Fruit fly (Drosophila melanogaster) whole organism, embryonic: ENCODE results near the gene msn.

Source experiments
- Atf-2 ChIP-seq: fragments of 200-800 bp; sonication (Bioruptor generic); optimal IDR thresholded peaks from 2 replicates; lab custom pipeline; 2016; ENCODE audit warnings: missing biosample characterization, missing genetic modification characterization
- CG10274 ChIP-seq: fragments of 200-800 bp; sonication (Bioruptor generic); optimal IDR thresholded peaks from 3 replicates; lab custom pipeline; 2017; ENCODE audit warnings: missing biosample characterization, mild to moderate bottlenecking, missing genetic modification characterization
- CG10979 ChIP-seq: fragments of 200-800 bp; sonication (Bioruptor generic); optimal IDR thresholded peaks from 2 replicates; lab custom pipeline; 2018; ENCODE audit warnings: missing biosample characterization, mild to moderate bottlenecking, missing genetic modification characterization, moderate library complexity
- CG13287 ChIP-seq: fragments of 200-800 bp; sonication (Bioruptor generic); IDR thresholded peaks from 2 replicates; pipeline ENCODE4 v1.3.6; 2022; ENCODE audit warnings: missing biosample characterization, missing genetic modification characterization; ENCODE audit not compliant: partially characterized antibody
- CG1529 ChIP-seq: fragments of 200-800 bp; sonication (Bioruptor generic); optimal IDR thresholded peaks from 3 replicates; lab custom pipeline; 2018; ENCODE audit warnings: missing biosample characterization, missing genetic modification characterization
- CG16813 ChIP-seq: fragments of 200-800 bp; sonication (Bioruptor generic); IDR thresholded peaks from 3 replicates; pipeline ENCODE4 v1.3.6; 2022; ENCODE audit warnings: missing biosample characterization, missing genetic modification characterization; ENCODE audit not compliant: partially characterized antibody
- CG1792 ChIP-seq: fragments of 200-800 bp; sonication (Bioruptor generic); optimal IDR thresholded peaks from 2 replicates; lab custom pipeline; 2016; ENCODE audit warnings: missing biosample characterization, missing genetic modification characterization
- CG2120 ChIP-seq: fragments of 200-800 bp; sonication (Bioruptor generic); optimal IDR thresholded peaks from 3 replicates; lab custom pipeline; 2016; ENCODE audit warnings: missing biosample characterization, missing genetic modification characterization
- CG2678 ChIP-seq: fragments of 200-800 bp; sonication (Bioruptor generic); optimal IDR thresholded peaks from 3 replicates; lab custom pipeline; 2019; ENCODE audit warnings: missing biosample characterization, mild to moderate bottlenecking, missing genetic modification characterization, moderate library complexity
- CG34376 ChIP-seq: fragments of 200-800 bp; sonication (Bioruptor generic); optimal IDR thresholded peaks from 2 replicates; lab custom pipeline; 2018; ENCODE audit warnings: missing biosample characterization, mild to moderate bottlenecking, missing genetic modification characterization
- CG3726 ChIP-seq: fragments of 200-800 bp; sonication (Bioruptor generic); IDR thresholded peaks from 3 replicates; pipeline ENCODE4, ENCODE4 v1.3.6; 2022; ENCODE audit warnings: missing biosample characterization, missing genetic modification characterization
- CG7786 ChIP-seq: fragments of 200-800 bp; sonication (Bioruptor generic); optimal IDR thresholded peaks from 2 replicates; lab custom pipeline; 2016; ENCODE audit warnings: missing biosample characterization, missing genetic modification characterization
- CrebB ChIP-seq: fragments of 200-800 bp; sonication (Bioruptor generic); optimal IDR thresholded peaks from 3 replicates; lab custom pipeline; 2018; ENCODE audit warnings: missing biosample characterization, mild to moderate bottlenecking, missing genetic modification characterization
- D ChIP-seq, 2 experiments: fragments of 200-800 bp in 1 of 2; fragments of >200 bp in 1 of 2; sonication (Bioruptor generic) in 1 of 2; optimal IDR thresholded peaks; 2 replicates in 1 of 2; 3 replicates in 1 of 2; lab custom pipeline; 2017; ENCODE audit warnings: mild to moderate bottlenecking in 1 of 2, missing biosample characterization in 1 of 2, missing genetic modification characterization in 1 of 2, missing genetic modification reagents in 1 of 2
- D19B ChIP-seq: fragments of 200-800 bp; sonication (Bioruptor generic); optimal IDR thresholded peaks from 2 replicates; lab custom pipeline; 2017; ENCODE audit warnings: missing biosample characterization, mild to moderate bottlenecking, missing genetic modification characterization
- Dip2 ChIP-seq: fragments of 200-800 bp; sonication (Bioruptor generic); IDR thresholded peaks from 2 replicates; pipeline ENCODE4 v1.3.6; 2022; ENCODE audit warnings: missing biosample characterization, missing genetic modification characterization
- Hey ChIP-seq: fragments of 200-800 bp; sonication (Bioruptor generic); optimal IDR thresholded peaks from 3 replicates; lab custom pipeline; 2018; ENCODE audit warnings: missing biosample characterization, mild to moderate bottlenecking, missing genetic modification characterization
- Hr51 ChIP-seq, 2 experiments: fragments of 200-800 bp; sonication (Bioruptor generic); optimal IDR thresholded peaks; 2 replicates in 1 of 2; 3 replicates in 1 of 2; lab custom pipeline; 2016 to 2018; ENCODE audit warnings: missing biosample characterization in 2 of 2, missing genetic modification characterization in 2 of 2, mild to moderate bottlenecking in 1 of 2, moderate library complexity in 1 of 2
- MBD-R2 ChIP-seq: fragments of 200-800 bp; sonication (Bioruptor generic); IDR thresholded peaks from 2 replicates; pipeline ENCODE4 v1.3.6; 2022; ENCODE audit warnings: missing biosample characterization, missing genetic modification characterization
- Meics ChIP-seq: fragments of 200-800 bp; sonication (Bioruptor generic); optimal IDR thresholded peaks from 2 replicates; lab custom pipeline; 2017; ENCODE audit warnings: missing biosample characterization, mild to moderate bottlenecking, missing genetic modification characterization
- NK7.1 ChIP-seq: fragments of 200-800 bp; sonication (Bioruptor generic); optimal IDR thresholded peaks from 3 replicates; lab custom pipeline; 2016; ENCODE audit warnings: missing biosample characterization, missing genetic modification characterization
- Oaz ChIP-seq: fragments of 200-800 bp; sonication (Bioruptor generic); IDR thresholded peaks from 2 replicates; pipeline ENCODE4 v1.3.6; 2022; ENCODE audit warnings: missing biosample characterization, missing genetic modification characterization
- Oli ChIP-seq: fragments of 200-800 bp; sonication (Bioruptor generic); optimal IDR thresholded peaks from 2 replicates; lab custom pipeline; 2018; ENCODE audit warnings: missing biosample characterization, mild to moderate bottlenecking, missing genetic modification characterization, moderate library complexity
- Opbp ChIP-seq: fragments of 200-800 bp; sonication (Bioruptor generic); IDR thresholded peaks from 3 replicates; pipeline ENCODE4 v1.3.6; 2022; ENCODE audit warnings: missing biosample characterization, missing genetic modification characterization; ENCODE audit not compliant: partially characterized antibody
- Six4 ChIP-seq: fragments of 200-800 bp; sonication (Bioruptor generic); optimal IDR thresholded peaks from 2 replicates; lab custom pipeline; 2016; ENCODE audit warnings: missing biosample characterization, missing genetic modification characterization
- Sry-β ChIP-seq: fragments of 200-800 bp; sonication (Bioruptor generic); optimal IDR thresholded peaks from 2 replicates; lab custom pipeline; 2018; ENCODE audit warnings: missing biosample characterization, mild to moderate bottlenecking, missing genetic modification characterization, moderate library complexity
- Ssrp ChIP-seq: fragments of 200-800 bp; sonication (Bioruptor generic); optimal IDR thresholded peaks from 2 replicates; lab custom pipeline; 2018; ENCODE audit warnings: missing biosample characterization, mild to moderate bottlenecking, missing genetic modification characterization, moderate library complexity
- al ChIP-seq: fragments of 200-800 bp; sonication (Bioruptor generic); IDR thresholded peaks from 2 replicates; pipeline ENCODE4 v1.3.6; 2022; ENCODE audit warnings: missing biosample characterization, missing genetic modification characterization
- ash1 ChIP-seq: fragments of 200-800 bp; sonication (Bioruptor generic); optimal IDR thresholded peaks from 2 replicates; lab custom pipeline; 2018; ENCODE audit warnings: missing biosample characterization, mild to moderate bottlenecking, missing genetic modification characterization
- chm ChIP-seq: fragments of 200-800 bp; sonication (Bioruptor generic); IDR thresholded peaks from 2 replicates; pipeline ENCODE4 v1.3.6; 2022; ENCODE audit warnings: missing biosample characterization, missing genetic modification characterization
- dm ChIP-seq: fragments of 200-800 bp; sonication (Bioruptor generic); optimal IDR thresholded peaks from 3 replicates; lab custom pipeline; 2016; ENCODE audit warnings: missing biosample characterization, missing genetic modification characterization
- insv ChIP-seq, 2 experiments: fragments of 200-800 bp; sonication (Bioruptor generic); optimal IDR thresholded peaks; 3 replicates each; lab custom pipeline; 2016 to 2018; ENCODE audit warnings: missing biosample characterization in 2 of 2, missing genetic modification characterization in 2 of 2
- inv ChIP-seq: fragments of 200-800 bp; sonication (Bioruptor generic); IDR thresholded peaks from 2 replicates; pipeline ENCODE4 v1.3.6; 2022; ENCODE audit warnings: missing biosample characterization, missing genetic modification characterization; ENCODE audit not compliant: partially characterized antibody
- jigr1 ChIP-seq: fragments of 200-800 bp; sonication (Bioruptor generic); IDR thresholded peaks from 3 replicates; pipeline ENCODE4 v1.3.6; 2022; ENCODE audit warnings: missing biosample characterization, missing genetic modification characterization
- pan ChIP-seq, 4 experiments: fragments of >200 bp in 3 of 4; fragments of 200-800 bp in 1 of 4; sonication (Bioruptor generic) in 1 of 4; optimal IDR thresholded peaks in 3 of 4; IDR thresholded peaks in 1 of 4; 2 replicates each; pipeline versions ENCODE4 v1.3.6 to Lab custom; 2017 to 2022; ENCODE audit warnings: missing biosample characterization in 2 of 4, missing genetic modification characterization in 2 of 4, mixed read lengths in 1 of 4
- pnt ChIP-seq: fragments of 200-800 bp; sonication (Bioruptor generic); optimal IDR thresholded peaks from 3 replicates; lab custom pipeline; 2016; ENCODE audit warnings: missing biosample characterization, missing genetic modification characterization
- rib ChIP-seq: fragments of 200-800 bp; sonication (Bioruptor generic); IDR thresholded peaks from 2 replicates; pipeline ENCODE4 v1.3.6; 2022; ENCODE audit warnings: missing biosample characterization, missing genetic modification characterization
- run ChIP-seq: fragments of 200-800 bp; sonication (Bioruptor generic); optimal IDR thresholded peaks from 3 replicates; lab custom pipeline; 2018; ENCODE audit warnings: missing biosample characterization, mild to moderate bottlenecking, missing genetic modification characterization
- schlank ChIP-seq: fragments of 200-800 bp; sonication (Bioruptor generic); optimal IDR thresholded peaks from 2 replicates; lab custom pipeline; 2018; ENCODE audit warnings: missing biosample characterization, mild to moderate bottlenecking, missing genetic modification characterization
- scrt ChIP-seq: fragments of 200-800 bp; sonication (Bioruptor generic); optimal IDR thresholded peaks from 2 replicates; lab custom pipeline; 2018; ENCODE audit warnings: missing biosample characterization, mild to moderate bottlenecking, missing genetic modification characterization, moderate library complexity
- sd ChIP-seq: fragments of 200-800 bp; sonication (Bioruptor generic); optimal IDR thresholded peaks from 3 replicates; lab custom pipeline; 2018; ENCODE audit warnings: missing biosample characterization, mild to moderate bottlenecking, missing genetic modification characterization, moderate library complexity
- sens-2 ChIP-seq: fragments of 200-800 bp; sonication (Bioruptor generic); IDR thresholded peaks from 2 replicates; pipeline ENCODE4 v1.3.6; 2022; ENCODE audit warnings: missing biosample characterization, missing genetic modification characterization
- sim ChIP-seq: fragments of 200-800 bp; sonication (Bioruptor generic); IDR thresholded peaks from 2 replicates; pipeline ENCODE4 v1.3.6; 2022; ENCODE audit warnings: missing biosample characterization, missing genetic modification characterization
- slou ChIP-seq: fragments of 200-800 bp; sonication (Bioruptor generic); optimal IDR thresholded peaks from 3 replicates; lab custom pipeline; 2016; ENCODE audit warnings: missing biosample characterization, missing genetic modification characterization
- sob ChIP-seq: fragments of 200-800 bp; sonication (Bioruptor generic); IDR thresholded peaks from 2 replicates; pipeline ENCODE4 v1.3.6; 2022; ENCODE audit warnings: missing biosample characterization, missing genetic modification characterization
- vfl ChIP-seq: fragments of 200-800 bp; sonication (Bioruptor generic); optimal IDR thresholded peaks from 2 replicates; lab custom pipeline; 2016; ENCODE audit warnings: missing biosample characterization, missing genetic modification characterization
- zfh1 ChIP-seq: fragments of 200-800 bp; sonication (Bioruptor generic); IDR thresholded peaks from 3 replicates; pipeline ENCODE4 v1.3.6; 2022; ENCODE audit warnings: missing biosample characterization, missing genetic modification characterization

Gene msn

DNA sequence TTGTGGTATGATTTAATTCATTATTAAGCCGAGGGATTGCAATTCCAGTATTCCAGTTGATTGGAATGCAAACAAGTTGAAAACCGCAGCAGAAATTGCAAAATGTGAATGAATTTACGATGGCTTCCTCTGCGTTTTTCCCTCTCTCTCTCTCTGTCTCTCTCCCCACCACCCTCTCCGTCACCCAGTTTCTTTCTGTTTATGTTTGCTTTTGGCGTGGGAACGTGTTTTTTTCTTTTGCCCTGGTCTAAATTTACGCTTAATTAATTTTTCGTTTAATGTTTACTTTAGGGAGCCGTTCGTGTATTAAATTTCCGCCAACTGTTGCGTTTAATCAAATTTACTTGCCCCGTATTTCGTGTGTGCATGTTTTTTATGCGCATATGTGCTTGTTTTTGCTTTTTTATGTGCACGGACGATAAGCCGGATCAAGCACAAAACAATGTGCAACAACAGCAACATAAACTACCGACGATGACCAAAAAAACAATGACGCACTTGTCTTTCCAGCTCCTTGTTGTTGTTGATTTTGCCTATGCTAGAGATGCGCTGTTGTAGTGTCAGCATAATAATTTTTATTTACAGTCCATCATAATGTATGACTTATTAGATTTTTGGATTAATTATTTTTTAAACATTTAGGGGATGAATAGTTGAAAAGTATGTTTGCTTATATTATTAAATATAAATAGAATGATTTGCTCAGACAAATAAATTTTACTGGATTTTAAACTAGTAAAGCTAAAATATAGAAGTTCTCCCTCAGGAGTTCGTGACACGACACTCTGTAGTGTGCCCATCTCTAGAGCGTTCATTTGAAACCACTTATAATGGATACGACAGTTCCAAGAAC is 3.8 kb upstream of the msn start (continued):
- TF ChIP-seq pan (optimal IDR thresholded peaks at IDR 0.05; lab: Kevin White, UChicago) (no peak), pan (GFP tag; optimal IDR thresholded peaks at IDR 0.05 in 1 of 2, IDR thresholded peaks at IDR 0.05 in 1 of 2) (peak in 1 of 2 experiments; percentile 71), CG2678 (tag; lab: Kevin White, UChicago) (peak; percentile 87), D19B (peak; percentile 38), sens-2 (no peak), Oaz (GFP tag; lab: Robert Waterston, UW) (peak; percentile 69), Hey (tag; lab: Kevin White, UChicago) (no peak), inv (GFP tag; lab: Robert Waterston, UW) (peak; percentile 64), CG2120 (peak; percentile 73), insv (GFP tag; optimal IDR thresholded peaks at IDR 0.05; lab: Kevin White, UChicago) (peak in 1 of 2 experiments; percentile 52), pnt (GFP tag; lab: Kevin White, UChicago) (no peak), rib (GFP tag; lab: Robert Waterston, UW) (peak; percentile 25; the same call in 1 of the 2 replicates), scrt (GFP tag; lab: Kevin White, UChicago) (peak; percentile 26), MBD-R2 (peak; percentile 33; the same call in 1 of the 2 replicates), sim (no peak), vfl (peak; percentile 12), CG7786 (GFP tag; lab: Kevin White, UChicago) (peak; percentile 14), dm (GFP tag; lab: Kevin White, UChicago) (no peak), Hr51 (GFP tag; optimal IDR thresholded peaks at IDR 0.05; lab: Kevin White, UChicago) (peak in 1 of 2 experiments; percentile 86), Opbp (no peak), Sry-β (GFP tag; lab: Kevin White, UChicago) (peak; percentile 63), CG13287 (peak; percentile 70), chm (0 out of 2 replicates have a peak, but pooled peaks have one; percentile 7), CG1529 (peak; percentile 36), run (peak; percentile 71), zfh1 (GFP tag; lab: Robert Waterston, UW) (no peak; the same call in 2 of the 3 replicates), CG1792 (GFP tag; lab: Kevin White, UChicago) (no peak), al (GFP tag; lab: Robert Waterston, UW) (no peak), schlank (peak; percentile 22), D (optimal IDR thresholded peaks at IDR 0.05; lab: Kevin White, UChicago) (no peak), D (GFP tag; optimal IDR thresholded peaks at IDR 0.05; lab: Kevin White, UChicago) (peak; percentile 59), CG16813 (GFP tag; lab: Robert Waterston, UW) (peak; percentile 85), CG34376 (GFP tag; lab: Kevin White, UChicago) (peak; percentile 60), Oli (tag; lab: Kevin White, UChicago) (peak; percentile 79), Ssrp (peak; percentile 76), Meics (peak; percentile 78), sd (peak; percentile 1), jigr1 (GFP tag; lab: Robert Waterston, UW) (no peak), CG10979 (tag; lab: Kevin White, UChicago) (peak; percentile 76), CrebB (peak; percentile 45), Six4 (GFP tag; lab: Kevin White, UChicago) (peak; percentile 37), slou (GFP tag; lab: Kevin White, UChicago) (peak; percentile 53), ash1 (GFP tag; lab: Kevin White, UChicago) (no peak), NK7.1 (GFP tag; lab: Kevin White, UChicago) (no peak), Dip2 (GFP tag; lab: Robert Waterston, UW) (no peak), CG10274 (GFP tag; lab: Kevin White, UChicago) (peak; percentile 32), sob (GFP tag; lab: Robert Waterston, UW) (peak; percentile 64), Atf-2 (GFP tag; lab: Kevin White, UChicago) (no peak), CG3726 (GFP tag; lab: Robert Waterston, UW) (no peak)
